Worm (Caenorhabditis elegans) whole organism, midembryonic: ENCODE results near the gene cpz-2.

Source experiments
- med-1 ChIP-seq: sonication (generic microtip); optimal IDR thresholded peaks from 2 replicates; lab custom pipeline; 2017; ENCODE audit warnings: missing genetic modification characterization, mild to moderate bottlenecking, missing compliant biosample characterization, antibody characterized with exemption, missing genetic modification reagents; ENCODE audit not compliant: insufficient read depth
- ref-1 ChIP-seq: fragments of 200-800 bp; sonication (Bioruptor generic); conservative IDR thresholded peaks from 2 replicates; pipeline ENCODE4 v1.3.6; 2022; ENCODE audit warnings: missing genetic modification reagents, missing genetic modification characterization, missing compliant biosample characterization
- tab-1 ChIP-seq: fragments of 200-800 bp; sonication (Bioruptor generic); IDR thresholded peaks from 2 replicates; pipeline ENCODE4 v1.3.6; 2022; ENCODE audit warnings: missing genetic modification characterization, missing compliant biosample characterization
- ztf-23 ChIP-seq: fragments of 200-800 bp; sonication (Bioruptor generic); IDR thresholded peaks from 2 replicates; pipeline ENCODE4 v1.3.6; 2022; ENCODE audit warnings: missing genetic modification reagents, missing genetic modification characterization, missing compliant biosample characterization

- TF ChIP-seq med-1 (GFP tag; lab: Kevin White, UChicago) (no peak), tab-1 (GFP tag; lab: Robert Waterston, UW) (no peak), ref-1 (GFP tag; lab: Robert Waterston, UW) (no peak), ztf-23 (GFP tag; lab: Robert Waterston, UW) (no peak)
These were observed 4.8 kb downstream of the cpz-2 start, which contains the start of gene gcy-34 for ce11 chrV:13385798-13386197.
